Fruit fly (Drosophila melanogaster) Kc167 (cell line): ENCODE measurements around the gene eIF3d1.

Source experiments
- Myc ChIP-seq: fragments of >200 bp; optimal IDR thresholded peaks from 2 replicates; lab custom pipeline; 2017; ENCODE audit warnings: missing external identifiers
- Sin3A ChIP-seq: fragments of >200 bp; optimal IDR thresholded peaks from 2 replicates; lab custom pipeline; 2018; ENCODE audit warnings: missing external identifiers
- h ChIP-seq: fragments of >200 bp; optimal IDR thresholded peaks from 3 replicates; lab custom pipeline; 2018; ENCODE audit warnings: missing external identifiers
- psq ChIP-seq: fragments of >200 bp; optimal IDR thresholded peaks from 2 replicates; lab custom pipeline; 2017; ENCODE audit warnings: missing external identifiers
- ttk ChIP-seq: sonication (Bioruptor generic); optimal IDR thresholded peaks from 2 replicates; lab custom pipeline; 2017; ENCODE audit warnings: missing external identifiers

- TF ChIP-seq Sin3A: no peak
- TF ChIP-seq h: no peak
- TF ChIP-seq psq: no peak
- no peak for TF ChIP-seq Myc (lab: Kevin White, UChicago)
- TF ChIP-seq ttk (lab: Kevin White, UChicago): no peak
These were observed 31.4 kb downstream of the eIF3d1 start, which contains the start of gene CG10300 for dm6 chr3R:23711195-23711594.
